Worm (Caenorhabditis elegans) whole organism, midembryonic: ENCODE results near the gene B0564.2.

Source experiments
- flt-1 ChIP-seq: fragments of 200-800 bp; sonication (Bioruptor generic); IDR thresholded peaks from 2 replicates; pipeline ENCODE4 v1.3.6; 2022; ENCODE audit warnings: missing genetic modification characterization, missing compliant biosample characterization
- ref-1 ChIP-seq: fragments of 200-800 bp; sonication (Bioruptor generic); conservative IDR thresholded peaks from 2 replicates; pipeline ENCODE4 v1.3.6; 2022; ENCODE audit warnings: missing genetic modification reagents, missing genetic modification characterization, missing compliant biosample characterization
- ztf-29 ChIP-seq: fragments of 200-800 bp; sonication (Bioruptor generic); IDR thresholded peaks from 2 replicates; pipeline ENCODE4 v1.3.6; 2022; ENCODE audit warnings: missing genetic modification reagents, missing genetic modification characterization, missing compliant biosample characterization

DNA sequence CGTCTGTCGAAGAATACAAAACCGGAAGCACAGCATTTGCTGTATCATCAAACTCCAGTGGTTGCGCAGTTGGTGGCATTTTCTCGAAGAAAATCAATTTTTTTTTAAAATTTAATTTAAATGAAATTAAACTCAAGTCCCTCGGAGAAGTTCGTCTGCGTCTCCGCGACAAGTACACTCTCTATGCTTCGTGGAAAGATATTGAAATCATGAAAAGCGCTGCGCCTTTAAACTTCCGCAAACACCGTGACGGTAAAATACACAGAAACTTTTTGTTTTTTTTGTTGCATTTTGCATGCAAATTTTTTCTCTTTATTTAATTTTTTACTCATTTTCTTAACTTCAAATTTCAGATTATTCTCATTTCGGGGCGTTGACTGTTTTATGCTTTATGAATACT lies 8.8 kb upstream of the B0564.2 start, which contains the start of the genes dli-1, tin-9.2 and exos-4.1:
- TF ChIP-seq flt-1 (GFP tag; lab: Robert Waterston, UW) (no peak), ztf-29 (GFP tag; lab: Robert Waterston, UW) (no peak), ref-1 (GFP tag; lab: Robert Waterston, UW) (no peak)
